Worm (Caenorhabditis elegans) whole organism, young adult: ENCODE data around the gene fbxa-47.

Experiments used
- B0035.1 ChIP-seq: sonication (generic microtip); optimal IDR thresholded peaks from 2 replicates; lab custom pipeline; 2016; ENCODE audit warnings: missing genetic modification characterization, mild to moderate bottlenecking, missing compliant biosample characterization, missing genotype, missing genetic modification reagents
- B0261.1 ChIP-seq: sonication (generic microtip); optimal IDR thresholded peaks from 2 replicates; lab custom pipeline; 2016; ENCODE audit warnings: mild to moderate bottlenecking, missing genetic modification characterization, moderate library complexity, missing compliant biosample characterization
- B0336.3 ChIP-seq: fragments of 200-800 bp; sonication (Bioruptor generic); IDR thresholded peaks from 2 replicates; pipeline ENCODE4 v1.3.6; 2022; ENCODE audit warnings: missing genetic modification characterization, missing compliant biosample characterization
- F22D6.2 ChIP-seq: sonication (generic microtip); optimal IDR thresholded peaks from 2 replicates; lab custom pipeline; 2016; ENCODE audit warnings: mild to moderate bottlenecking, missing genetic modification characterization, missing compliant biosample characterization
- F39B2.1 ChIP-seq: fragments of 200-800 bp; sonication (Bioruptor generic); IDR thresholded peaks from 2 replicates; pipeline ENCODE4 v1.3.6; 2022; ENCODE audit warnings: missing genetic modification reagents, missing genetic modification characterization, missing compliant biosample characterization
- F52B5.7 ChIP-seq: sonication (generic microtip); optimal IDR thresholded peaks from 2 replicates; lab custom pipeline; 2016; ENCODE audit warnings: mild to moderate bottlenecking, missing genetic modification characterization, missing compliant biosample characterization
- F55B11.4 ChIP-seq: sonication (generic microtip); optimal IDR thresholded peaks from 2 replicates; lab custom pipeline; 2016; ENCODE audit warnings: missing compliant biosample characterization, missing genetic modification characterization, borderline replicate concordance; ENCODE audit not compliant: insufficient read depth
- Y56A3A.18 ChIP-seq: fragments of 200-800 bp; sonication (Bioruptor generic); IDR thresholded peaks from 2 replicates; pipeline ENCODE4 v1.3.6; 2022; ENCODE audit warnings: missing genetic modification reagents, missing genetic modification characterization, missing compliant biosample characterization
- Y95B8A.8 ChIP-seq: fragments of 200-800 bp; sonication (Bioruptor generic); IDR thresholded peaks from 2 replicates; pipeline ENCODE4 v1.3.6; 2022; ENCODE audit warnings: missing genetic modification reagents, missing genetic modification characterization, missing compliant biosample characterization
- ZK185.1 ChIP-seq: sonication (generic microtip); optimal IDR thresholded peaks from 2 replicates; lab custom pipeline; 2016; ENCODE audit warnings: mild to moderate bottlenecking, missing genetic modification characterization, missing compliant biosample characterization; ENCODE audit not compliant: poor library complexity, severe bottlenecking
- akir-1 ChIP-seq: fragments of 200-800 bp; sonication (Bioruptor generic); optimal IDR thresholded peaks from 2 replicates; lab custom pipeline; 2018; ENCODE audit warnings: mild to moderate bottlenecking, missing genetic modification characterization, moderate library complexity, missing compliant biosample characterization
- aptf-2 ChIP-seq: fragments of 200-800 bp; sonication (Bioruptor generic); conservative IDR thresholded peaks from 2 replicates; pipeline ENCODE4 v1.3.6; 2022; ENCODE audit warnings: missing genetic modification reagents, missing genetic modification characterization, missing compliant biosample characterization
- attf-3 ChIP-seq: fragments of 200-800 bp; sonication (Bioruptor generic); conservative IDR thresholded peaks from 2 replicates; pipeline ENCODE4 v1.3.6; 2022; ENCODE audit warnings: missing genetic modification reagents, missing genetic modification characterization, missing compliant biosample characterization
- die-1 ChIP-seq: sonication (generic microtip); optimal IDR thresholded peaks from 2 replicates; lab custom pipeline; 2016; ENCODE audit warnings: missing genotype, mild to moderate bottlenecking, missing genetic modification characterization, missing compliant biosample characterization
- dpff-1 ChIP-seq: sonication (generic microtip); optimal IDR thresholded peaks from 2 replicates; lab custom pipeline; 2017; ENCODE audit warnings: mild to moderate bottlenecking, missing genetic modification characterization, missing compliant biosample characterization
- dpl-1 ChIP-seq: fragments of 150-350 bp; optimal IDR thresholded peaks from 2 replicates; lab custom pipeline; 2014; ENCODE audit warnings: missing biosample characterization, missing genetic modification reagents, missing genetic modification characterization
- ekl-4 ChIP-seq: fragments of 200-800 bp; sonication (Bioruptor generic); IDR thresholded peaks from 2 replicates; pipeline ENCODE4 v1.3.6; 2022; ENCODE audit warnings: missing genetic modification reagents, missing genetic modification characterization, missing compliant biosample characterization
- hmg-1.2 ChIP-seq: fragments of 200-800 bp; sonication (Bioruptor generic); IDR thresholded peaks from 2 replicates; pipeline ENCODE4 v1.3.6; 2022; ENCODE audit warnings: missing genetic modification reagents, missing genetic modification characterization, missing compliant biosample characterization
- hrde-1 ChIP-seq: sonication (generic microtip); optimal IDR thresholded peaks from 2 replicates; lab custom pipeline; 2016; ENCODE audit warnings: missing genetic modification characterization, mild to moderate bottlenecking, missing compliant biosample characterization, moderate library complexity, missing genotype, missing genetic modification reagents, borderline replicate concordance
- lin-26 ChIP-seq: fragments of 200-800 bp; sonication (Bioruptor generic); IDR thresholded peaks from 2 replicates; pipeline ENCODE4 v1.3.6; 2022; ENCODE audit warnings: missing genetic modification reagents, missing genetic modification characterization, missing compliant biosample characterization
- lin-40 ChIP-seq: sonication (generic microtip); optimal IDR thresholded peaks from 2 replicates; lab custom pipeline; 2016; ENCODE audit warnings: missing genetic modification characterization, mild to moderate bottlenecking, missing compliant biosample characterization, missing genotype, missing genetic modification reagents
- madf-10 ChIP-seq: sonication (generic microtip); optimal IDR thresholded peaks from 2 replicates; lab custom pipeline; 2016; ENCODE audit warnings: mild to moderate bottlenecking, missing genetic modification characterization, missing compliant biosample characterization
- madf-8 ChIP-seq: fragments of 200-800 bp; sonication (Bioruptor generic); conservative IDR thresholded peaks from 2 replicates; pipeline ENCODE4 v1.3.6; 2022; ENCODE audit warnings: missing genetic modification reagents, missing genetic modification characterization, missing compliant biosample characterization
- mel-28 ChIP-seq: sonication (generic microtip); optimal IDR thresholded peaks from 2 replicates; lab custom pipeline; 2016; ENCODE audit warnings: borderline replicate concordance, mild to moderate bottlenecking, missing genetic modification characterization, missing compliant biosample characterization
- mxl-1 ChIP-seq: sonication (generic microtip); optimal IDR thresholded peaks from 2 replicates; lab custom pipeline; 2016; ENCODE audit warnings: missing genetic modification characterization, missing compliant biosample characterization
- nfya-1 ChIP-seq: sonication (generic microtip); optimal IDR thresholded peaks from 2 replicates; lab custom pipeline; 2017; ENCODE audit warnings: antibody characterized with exemption, missing compliant biosample characterization, missing genetic modification characterization, borderline replicate concordance; ENCODE audit not compliant: insufficient read depth
- nhr-120 ChIP-seq: fragments of 200-800 bp; sonication (Bioruptor generic); IDR thresholded peaks from 2 replicates; pipeline ENCODE4 v1.3.6; 2022; ENCODE audit warnings: missing genetic modification characterization, missing compliant biosample characterization
- pha-4 ChIP-seq: fragments of 150-350 bp; sonication (generic microtip); optimal IDR thresholded peaks from 2 replicates; lab custom pipeline; 2014; ENCODE audit warnings: missing biosample characterization, missing genetic modification reagents, missing genetic modification characterization
- sea-2 ChIP-seq: fragments of 200-800 bp; sonication (Bioruptor generic); IDR thresholded peaks from 2 replicates; pipeline ENCODE4 v1.3.6; 2022; ENCODE audit warnings: missing genetic modification characterization, missing compliant biosample characterization
- somi-1 ChIP-seq: fragments of 200-800 bp; sonication (Bioruptor generic); optimal IDR thresholded peaks from 2 replicates; lab custom pipeline; 2018; ENCODE audit warnings: mild to moderate bottlenecking, missing genetic modification characterization, missing compliant biosample characterization
- tlf-1 ChIP-seq: fragments of 200-800 bp; sonication (Bioruptor generic); optimal IDR thresholded peaks from 2 replicates; lab custom pipeline; 2018; ENCODE audit warnings: mild to moderate bottlenecking, missing genetic modification characterization, missing compliant biosample characterization
- xnd-1 ChIP-seq: sonication (generic microtip); optimal IDR thresholded peaks from 2 replicates; lab custom pipeline; 2016; ENCODE audit warnings: missing genotype, missing genetic modification reagents, missing genetic modification characterization, missing compliant biosample characterization
- zfh-2 ChIP-seq: fragments of 200-800 bp; sonication (Bioruptor generic); conservative IDR thresholded peaks from 2 replicates; pipeline ENCODE4 v1.3.6; 2022; ENCODE audit warnings: missing genetic modification reagents, missing genetic modification characterization, missing compliant biosample characterization
- ztf-18 ChIP-seq: sonication (generic microtip); optimal IDR thresholded peaks from 2 replicates; lab custom pipeline; 2016; ENCODE audit warnings: missing genotype, mild to moderate bottlenecking, missing genetic modification characterization, missing compliant biosample characterization
- ztf-26 ChIP-seq: sonication (generic microtip); optimal IDR thresholded peaks from 2 replicates; lab custom pipeline; 2017; ENCODE audit warnings: missing genetic modification characterization, missing compliant biosample characterization
- ztf-6 ChIP-seq: fragments of 200-800 bp; sonication (Bioruptor generic); IDR thresholded peaks from 2 replicates; pipeline ENCODE4 v1.3.6; 2022; ENCODE audit warnings: missing genetic modification reagents, missing genetic modification characterization, missing compliant biosample characterization

Gene fbxa-47

DNA sequence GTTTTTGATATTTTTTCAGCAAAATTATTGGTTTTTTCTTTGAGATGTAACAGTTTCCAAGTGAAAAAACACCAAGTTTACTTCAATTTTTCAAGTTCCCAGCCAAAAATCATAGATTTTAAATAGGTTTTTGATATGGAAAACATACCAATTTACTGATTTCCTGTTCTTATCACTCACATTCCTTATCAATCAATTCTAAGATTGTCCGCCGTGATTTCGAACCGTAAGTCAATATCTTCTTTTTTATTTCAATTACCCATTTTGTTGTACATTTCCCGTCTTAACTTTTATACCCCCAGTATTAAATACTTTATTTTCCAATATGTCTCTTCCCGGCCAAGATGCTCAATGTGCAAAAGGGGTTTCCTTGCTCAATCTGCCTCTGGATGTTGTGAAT, 7.8 kb downstream of the fbxa-47 start, which contains the start of gene fbxa-38:
fbxa-38 (plus strand) TSS at position 195 of the 400 bp plus-strand sequence.
- TF ChIP-seq hmg-1.2 (GFP tag; lab: Robert Waterston, UW) (no peak), F52B5.7 (tag; lab: Kevin White, UChicago) (no peak), madf-8 (GFP tag; lab: Robert Waterston, UW) (no peak), sea-2 (GFP tag; lab: Robert Waterston, UW) (no peak), ZK185.1 (tag; lab: Kevin White, UChicago) (no peak), attf-3 (no peak), madf-10 (tag; lab: Kevin White, UChicago) (no peak), ztf-26 (tag; lab: Kevin White, UChicago) (no peak), aptf-2 (no peak), pha-4 (no peak), B0035.1 (tag; lab: Kevin White, UChicago) (no peak), dpff-1 (tag; lab: Kevin White, UChicago) (no peak), B0261.1 (tag; lab: Kevin White, UChicago) (no peak), Y95B8A.8 (no peak), F55B11.4 (no peak), die-1 (tag; lab: Kevin White, UChicago) (no peak), ztf-6 (GFP tag; lab: Robert Waterston, UW) (no peak), somi-1 (GFP tag; lab: Kevin White, UChicago) (no peak)
- TF ChIP-seq, all 124 proteins: peak for 0

ce11 chrIII:2223932-2224331, 8.3 kb downstream of the fbxa-47 start, which contains the start of gene srd-65:
Gene srd-65, minus strand, starts transcription at chrIII:2224032.
- TF ChIP-seq nhr-120 (GFP tag; lab: Robert Waterston, UW) (no peak), ekl-4 (GFP tag; lab: Robert Waterston, UW) (no peak), B0336.3 (GFP tag; lab: Robert Waterston, UW) (no peak), Y56A3A.18 (no peak), F39B2.1 (GFP tag; lab: Robert Waterston, UW) (no peak), lin-26 (GFP tag; lab: Robert Waterston, UW) (no peak), F22D6.2 (tag; lab: Kevin White, UChicago) (no peak), xnd-1 (tag; lab: Kevin White, UChicago) (no peak), hrde-1 (no peak), akir-1 (GFP tag; lab: Kevin White, UChicago) (no peak), tlf-1 (GFP tag; lab: Kevin White, UChicago) (no peak), Y95B8A.8 (no peak), mxl-1 (tag; lab: Kevin White, UChicago) (no peak), nfya-1 (no peak)
- TF ChIP-seq, all 124 proteins: peak for 0

DNA sequence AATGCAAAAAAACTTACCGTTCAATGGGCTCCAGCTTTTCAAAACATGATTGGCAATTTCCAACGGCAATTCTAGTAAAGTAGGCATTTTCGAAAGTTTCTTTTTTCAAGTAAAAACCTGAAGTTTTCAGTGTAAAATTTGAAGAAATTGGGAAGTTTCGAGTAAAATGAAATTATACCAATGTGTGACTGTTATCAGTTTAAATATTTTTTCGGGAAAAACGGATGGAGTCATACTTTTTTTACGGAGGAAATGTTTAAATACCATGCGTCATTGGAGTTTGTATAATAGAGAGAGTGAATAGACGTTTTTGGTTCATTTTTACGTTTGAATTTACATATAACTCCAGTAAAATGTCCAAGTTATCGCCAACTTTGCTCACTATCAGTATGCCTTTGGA, 12.9 kb downstream of the fbxa-47 start, which contains the start of gene fbxa-12:
fbxa-12 (plus strand) TSS at position 301 of the 400 bp plus-strand sequence.
- TF ChIP-seq mel-28 (tag; lab: Kevin White, UChicago) (no peak), akir-1 (GFP tag; lab: Kevin White, UChicago) (no peak), dpl-1 (GFP tag; lab: Kevin White, UChicago) (no peak), hmg-1.2 (GFP tag; lab: Robert Waterston, UW) (no peak), lin-40 (tag; lab: Kevin White, UChicago) (no peak), ztf-18 (tag; lab: Kevin White, UChicago) (no peak), zfh-2 (no peak), Y56A3A.18 (no peak)
